Fruit fly (Drosophila melanogaster): ENCODE data around the gene rdx.

The rdx gene

DNA sequence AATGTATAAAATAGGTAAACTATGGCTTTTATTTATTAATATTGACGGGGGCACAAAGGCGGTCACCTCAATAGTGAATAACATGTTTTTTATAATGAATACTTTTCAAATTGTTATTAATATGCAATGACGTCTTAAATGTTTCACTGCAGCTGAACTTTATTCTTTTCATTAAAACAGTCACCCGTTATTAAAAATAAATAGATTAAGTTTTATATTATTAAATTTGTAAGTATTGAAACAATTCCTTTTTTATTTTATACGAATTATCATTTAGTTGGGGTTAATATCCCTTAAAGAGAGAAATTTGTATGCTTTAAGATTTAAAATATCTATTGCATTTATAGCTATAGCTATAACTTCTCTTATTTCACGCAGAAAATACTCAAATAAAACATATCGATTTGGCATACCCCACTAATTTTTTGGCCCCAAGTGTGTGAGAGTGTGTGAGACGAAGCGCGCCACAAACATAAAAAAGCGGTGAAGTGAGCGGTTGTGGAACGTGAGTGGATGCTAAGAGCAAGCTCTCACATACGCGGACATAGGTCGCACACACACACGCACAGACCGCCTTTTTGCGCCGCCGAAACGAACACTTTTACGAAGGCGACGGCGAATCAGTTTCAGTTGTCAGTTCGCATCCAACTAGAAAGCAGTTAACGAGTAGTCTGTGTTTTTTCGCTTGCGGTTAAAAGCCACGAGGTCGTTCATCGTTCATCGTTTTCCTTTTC lies 24.6 kb upstream of the rdx start, which contains the start of gene foxo:
Gene foxo (plus strand): TSS at position 626 of the 734 bp plus-strand sequence.
- TF ChIP-seq CG8301 (tag; optimal IDR thresholded peaks at IDR 0.05) (peak; percentile 66), Pif1B (GFP tag; optimal IDR thresholded peaks at IDR 0.05) (peak; percentile 43), Snoo (tag; optimal IDR thresholded peaks at IDR 0.05) (peak; percentile 59), D1 (tag; optimal IDR thresholded peaks at IDR 0.05) (peak; percentile 69), CG32121 (GFP tag; IDR thresholded peaks at IDR 0.05) (peak; percentile 60; the same call in 1 of the 2 replicates), CG12605 (GFP tag; IDR thresholded peaks at IDR 0.05) (peak; percentile 62; the same call in 1 of the 2 replicates), CG15710 (tag; optimal IDR thresholded peaks at IDR 0.05) (peak; percentile 74), Ets98B (GFP tag; IDR thresholded peaks at IDR 0.05) (peak; percentile 43), CG17806 (tag; optimal IDR thresholded peaks at IDR 0.05) (peak; percentile 66), CG10348 (GFP tag; IDR thresholded peaks at IDR 0.05) (no peak), Pif1A (GFP tag; optimal IDR thresholded peaks at IDR 0.05) (peak; percentile 54), gl (tag; optimal IDR thresholded peaks at IDR 0.05) (no peak), fd96Ca (GFP tag; IDR thresholded peaks at IDR 0.05) (no peak; the same call in 1 of the 3 replicates), EcR (GFP tag; optimal IDR thresholded peaks at IDR 0.05) (peak; percentile 43), CG13204 (GFP tag; optimal IDR thresholded peaks at IDR 0.05) (peak; percentile 39), CG8159 (tag; optimal IDR thresholded peaks at IDR 0.05) (peak; percentile 76), CG4496 (GFP tag; IDR thresholded peaks at IDR 0.05) (peak; percentile 70; the same call in 1 of the 3 replicates), rn (GFP tag; IDR thresholded peaks at IDR 0.05) (no peak), CG14655 (GFP tag; optimal IDR thresholded peaks at IDR 0.05) (peak; percentile 70), CG9948 (tag; optimal IDR thresholded peaks at IDR 0.05) (peak; percentile 66), CG34367 (tag; optimal IDR thresholded peaks at IDR 0.05) (peak; percentile 47)

DNA sequence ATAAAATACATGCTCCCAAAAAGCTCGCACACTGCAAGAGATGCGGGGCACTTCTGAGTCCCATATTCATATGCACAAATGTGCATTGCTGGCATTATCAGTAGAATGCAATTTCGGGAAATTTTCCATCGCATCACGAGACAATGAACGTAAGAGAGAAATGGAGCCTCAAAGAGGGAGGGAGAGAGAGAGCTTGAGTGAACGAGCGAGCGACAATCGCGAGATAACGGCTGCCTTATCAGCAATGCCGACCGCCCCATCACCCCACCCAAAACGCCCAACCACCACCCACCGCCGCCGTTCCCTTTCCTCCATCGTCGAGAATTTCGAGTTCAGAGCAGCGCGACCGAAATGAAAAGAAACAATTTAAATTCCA lies 24.1 kb upstream of the rdx start:
- no peak for TF ChIP-seq CG15710 (tag; optimal IDR thresholded peaks at IDR 0.05)
- peak; percentile 63 for TF ChIP-seq EcR (GFP tag; optimal IDR thresholded peaks at IDR 0.05)
- no peak for TF ChIP-seq CG9948 (tag; optimal IDR thresholded peaks at IDR 0.05)
- TF ChIP-seq Snoo (tag; optimal IDR thresholded peaks at IDR 0.05), result no peak
- no peak for TF ChIP-seq Pif1A (GFP tag; optimal IDR thresholded peaks at IDR 0.05)
- TF ChIP-seq CG34367 (tag; optimal IDR thresholded peaks at IDR 0.05), result no peak
- TF ChIP-seq Ets98B (GFP tag; IDR thresholded peaks at IDR 0.05), result peak; percentile 37; the same call in 1 of the 2 replicates
- TF ChIP-seq gl (tag; optimal IDR thresholded peaks at IDR 0.05), result no peak
- TF ChIP-seq CG10348 (GFP tag; IDR thresholded peaks at IDR 0.05), result no peak
- peak; percentile 71; the same call in 1 of the 3 replicates for TF ChIP-seq fd96Ca (GFP tag; IDR thresholded peaks at IDR 0.05)
- no peak for TF ChIP-seq CG13204 (GFP tag; optimal IDR thresholded peaks at IDR 0.05)
- TF ChIP-seq Pif1B (GFP tag; optimal IDR thresholded peaks at IDR 0.05), result no peak
- 0 out of 2 replicates have a peak, but pooled peaks have one; percentile 43 for TF ChIP-seq CG32121 (GFP tag; IDR thresholded peaks at IDR 0.05)
- TF ChIP-seq D1 (tag; optimal IDR thresholded peaks at IDR 0.05), result no peak
- TF ChIP-seq CG17806 (tag; optimal IDR thresholded peaks at IDR 0.05), result no peak
- no peak for TF ChIP-seq CG14655 (GFP tag; optimal IDR thresholded peaks at IDR 0.05)
- peak; percentile 34 for TF ChIP-seq CG12605 (GFP tag; IDR thresholded peaks at IDR 0.05)
- no peak for TF ChIP-seq CG4496 (GFP tag; IDR thresholded peaks at IDR 0.05)
- TF ChIP-seq CG8301 (tag; optimal IDR thresholded peaks at IDR 0.05), result no peak
- TF ChIP-seq CG8159 (tag; optimal IDR thresholded peaks at IDR 0.05), result no peak
- TF ChIP-seq rn (GFP tag; IDR thresholded peaks at IDR 0.05), result no peak

DNA sequence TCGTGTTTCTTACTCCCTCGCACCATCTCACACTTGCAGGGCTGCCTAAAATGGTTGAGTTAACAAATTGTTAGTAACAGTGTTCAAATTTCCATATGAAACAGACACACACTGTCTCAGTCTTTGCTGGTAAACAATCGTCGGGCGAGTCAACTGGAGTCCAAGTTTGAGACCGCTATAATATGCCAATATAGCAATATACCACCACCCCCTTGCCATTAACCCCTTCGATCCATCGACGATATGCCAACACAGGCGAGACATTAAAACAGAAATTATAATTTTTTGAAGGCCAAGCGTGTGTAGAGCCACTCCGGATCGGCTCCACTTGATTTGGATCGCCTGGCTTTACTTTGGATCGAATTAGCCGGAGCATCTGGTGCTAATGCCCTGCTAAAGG lies 22.2 kb upstream of the rdx start:
- TF ChIP-seq CG4496 (GFP tag; IDR thresholded peaks at IDR 0.05) (no peak), Pif1B (GFP tag; optimal IDR thresholded peaks at IDR 0.05) (no peak), fd96Ca (GFP tag; IDR thresholded peaks at IDR 0.05) (no peak), CG8159 (tag; optimal IDR thresholded peaks at IDR 0.05) (no peak), CG34367 (tag; optimal IDR thresholded peaks at IDR 0.05) (no peak), EcR (GFP tag; optimal IDR thresholded peaks at IDR 0.05) (no peak), CG12605 (GFP tag; IDR thresholded peaks at IDR 0.05) (no peak), Pif1A (GFP tag; optimal IDR thresholded peaks at IDR 0.05) (no peak), CG8301 (tag; optimal IDR thresholded peaks at IDR 0.05) (no peak), gl (tag; optimal IDR thresholded peaks at IDR 0.05) (no peak)

dm6 chr3R:14053037-14053808 lies 21.4 kb upstream of the rdx start:
- TF ChIP-seq CG12605 (GFP tag; IDR thresholded peaks at IDR 0.05) (peak; percentile 94), gl (tag; optimal IDR thresholded peaks at IDR 0.05) (peak; percentile 77), Snoo (tag; optimal IDR thresholded peaks at IDR 0.05) (peak; percentile 92), CG8159 (tag; optimal IDR thresholded peaks at IDR 0.05) (peak; percentile 94), CG10348 (GFP tag; IDR thresholded peaks at IDR 0.05) (peak; percentile 83), CG13204 (GFP tag; optimal IDR thresholded peaks at IDR 0.05) (peak; percentile 91), CG15710 (tag; optimal IDR thresholded peaks at IDR 0.05) (peak; percentile 96), rn (GFP tag; IDR thresholded peaks at IDR 0.05) (peak; percentile 94), CG14655 (GFP tag; optimal IDR thresholded peaks at IDR 0.05) (peak; percentile 94), CG34367 (tag; optimal IDR thresholded peaks at IDR 0.05) (peak; percentile 89), Pif1A (GFP tag; optimal IDR thresholded peaks at IDR 0.05) (peak; percentile 86), CG9948 (tag; optimal IDR thresholded peaks at IDR 0.05) (peak; percentile 93), CG4496 (GFP tag; IDR thresholded peaks at IDR 0.05) (peak; percentile 98), Pif1B (GFP tag; optimal IDR thresholded peaks at IDR 0.05) (peak; percentile 89), CG8301 (tag; optimal IDR thresholded peaks at IDR 0.05) (peak; percentile 94), EcR (GFP tag; optimal IDR thresholded peaks at IDR 0.05) (peak; percentile 63), CG17806 (tag; optimal IDR thresholded peaks at IDR 0.05) (peak; percentile 93), fd96Ca (GFP tag; IDR thresholded peaks at IDR 0.05) (peak; percentile 98), D1 (tag; optimal IDR thresholded peaks at IDR 0.05) (peak; percentile 76), CG32121 (GFP tag; IDR thresholded peaks at IDR 0.05) (peak; percentile 98), Ets98B (GFP tag; IDR thresholded peaks at IDR 0.05) (peak; percentile 97)
